Fruit fly (Drosophila melanogaster): ENCODE data around the gene CG43783.

The CG43783 gene

dm6 chr3L:8985132-8985847 lies 31.2 kb upstream of the CG43783 start:
- no peak for TF ChIP-seq Abd-B (GFP tag; optimal IDR thresholded peaks at IDR 0.05)
- TF ChIP-seq fru (GFP tag; optimal IDR thresholded peaks at IDR 0.05): no peak
- TF ChIP-seq Dfd (GFP tag; optimal IDR thresholded peaks at IDR 0.05): no peak
- peak; percentile 38 for TF ChIP-seq Hr83 (GFP tag; optimal IDR thresholded peaks at IDR 0.05; ENCODE audit: poor library complexity, severe bottlenecking)
- no peak for TF ChIP-seq sage (GFP tag; optimal IDR thresholded peaks at IDR 0.05)
- TF ChIP-seq HLH106 (tag; optimal IDR thresholded peaks at IDR 0.05): peak; percentile 32
- TF ChIP-seq dmrt93B (GFP tag; optimal IDR thresholded peaks at IDR 0.05): no peak
- TF ChIP-seq pan (optimal IDR thresholded peaks at IDR 0.05): no peak
- TF ChIP-seq rgr (GFP tag; optimal IDR thresholded peaks at IDR 0.05): peak; percentile 8
- no peak for TF ChIP-seq dsf (GFP tag; optimal IDR thresholded peaks at IDR 0.05; ENCODE audit: borderline replicate concordance)
- TF ChIP-seq Jra (GFP tag; optimal IDR thresholded peaks at IDR 0.05): no peak
- TF ChIP-seq br (GFP tag; optimal IDR thresholded peaks at IDR 0.05): peak; percentile 26
- no peak for TF ChIP-seq Mio (GFP tag; optimal IDR thresholded peaks at IDR 0.05)
- no peak for TF ChIP-seq Vsx2 (GFP tag; optimal IDR thresholded peaks at IDR 0.05; ENCODE audit: partially characterized antibody)
- TF ChIP-seq Sp1 (GFP tag; optimal IDR thresholded peaks at IDR 0.05): peak; percentile 2
- peak; percentile 52 for TF ChIP-seq h (GFP tag; optimal IDR thresholded peaks at IDR 0.05)
- TF ChIP-seq Hr78 (GFP tag; optimal IDR thresholded peaks at IDR 0.05): no peak
- TF ChIP-seq CG9705 (GFP tag; optimal IDR thresholded peaks at IDR 0.05): no peak
- TF ChIP-seq foxo (GFP tag; optimal IDR thresholded peaks at IDR 0.05): peak in 1 of 2 experiments; percentile 41
- no peak for TF ChIP-seq tai (GFP tag; optimal IDR thresholded peaks at IDR 0.05)
- no peak for TF ChIP-seq ey (GFP tag; optimal IDR thresholded peaks at IDR 0.05)
- peak; percentile 25 for TF ChIP-seq woc (GFP tag; optimal IDR thresholded peaks at IDR 0.05)
- TF ChIP-seq dl (GFP tag; optimal IDR thresholded peaks at IDR 0.05; ENCODE audit: insufficient read depth in 1 of 2, partially characterized antibody in 2 of 2): no peak

dm6 chr3L:8982044-8982443 lies 28.0 kb upstream of the CG43783 start:
- TF ChIP-seq usp (GFP tag; optimal IDR thresholded peaks at IDR 0.05) (no peak), foxo (GFP tag; optimal IDR thresholded peaks at IDR 0.05) (peak in 1 of 2 experiments; percentile 26), h (GFP tag; optimal IDR thresholded peaks at IDR 0.05) (peak; percentile 12), HLH106 (tag; optimal IDR thresholded peaks at IDR 0.05) (peak; percentile 15), woc (GFP tag; optimal IDR thresholded peaks at IDR 0.05) (no peak), ey (GFP tag; optimal IDR thresholded peaks at IDR 0.05) (no peak), psq (GFP tag; optimal IDR thresholded peaks at IDR 0.05) (no peak), dmrt93B (GFP tag; optimal IDR thresholded peaks at IDR 0.05) (no peak), CrebA (GFP tag; optimal IDR thresholded peaks at IDR 0.05; ENCODE audit: borderline replicate concordance) (no peak)

- no peak for TF ChIP-seq usp (GFP tag; optimal IDR thresholded peaks at IDR 0.05)
- no peak for TF ChIP-seq tai (GFP tag; optimal IDR thresholded peaks at IDR 0.05)
- TF ChIP-seq CG32264 (GFP tag; optimal IDR thresholded peaks at IDR 0.05): no peak
- TF ChIP-seq HLH106 (tag; optimal IDR thresholded peaks at IDR 0.05): no peak
- TF ChIP-seq CrebA (GFP tag; optimal IDR thresholded peaks at IDR 0.05; ENCODE audit: borderline replicate concordance): no peak
- TF ChIP-seq sage (GFP tag; optimal IDR thresholded peaks at IDR 0.05): no peak
- TF ChIP-seq br (GFP tag; optimal IDR thresholded peaks at IDR 0.05): no peak
- TF ChIP-seq sv (GFP tag; optimal IDR thresholded peaks at IDR 0.05): no peak
- no peak for TF ChIP-seq Hnf4 (GFP tag; optimal IDR thresholded peaks at IDR 0.05)
- TF ChIP-seq Jra (GFP tag; optimal IDR thresholded peaks at IDR 0.05): no peak
- no peak for TF ChIP-seq CG9705 (GFP tag; optimal IDR thresholded peaks at IDR 0.05)
- TF ChIP-seq dmrt93B (GFP tag; optimal IDR thresholded peaks at IDR 0.05): no peak
- no peak for TF ChIP-seq Rel (GFP tag; optimal IDR thresholded peaks at IDR 0.05)
- no peak for TF ChIP-seq Rel (tag; optimal IDR thresholded peaks at IDR 0.05)
- TF ChIP-seq dsf (GFP tag; optimal IDR thresholded peaks at IDR 0.05; ENCODE audit: borderline replicate concordance): no peak
- TF ChIP-seq rgr (GFP tag; optimal IDR thresholded peaks at IDR 0.05): no peak
- TF ChIP-seq Dfd (GFP tag; optimal IDR thresholded peaks at IDR 0.05): no peak
- TF ChIP-seq Dif (GFP tag; optimal IDR thresholded peaks at IDR 0.05; ENCODE audit: partially characterized antibody): no peak
Observed at dm6 chr3L:8981495-8981894, 27.4 kb upstream of the CG43783 start, which contains the start of gene CG13314. Gene CG13314 (plus strand): TSS chr3L:8981795.

dm6 chr3L:8979780-8980179 lies 25.7 kb upstream of the CG43783 start, which contains the start of gene CG5644:
Gene CG5644 (minus strand): TSS chr3L:8979880.
- no peak for TF ChIP-seq pan (optimal IDR thresholded peaks at IDR 0.05)
- no peak for TF ChIP-seq Sp1 (GFP tag; optimal IDR thresholded peaks at IDR 0.05)
- no peak for TF ChIP-seq Dfd (GFP tag; optimal IDR thresholded peaks at IDR 0.05)
- no peak for TF ChIP-seq jim (GFP tag; optimal IDR thresholded peaks at IDR 0.05)
- TF ChIP-seq Hr83 (GFP tag; optimal IDR thresholded peaks at IDR 0.05; ENCODE audit: poor library complexity, severe bottlenecking): no peak
- TF ChIP-seq h (GFP tag; optimal IDR thresholded peaks at IDR 0.05): no peak
